Worm (Caenorhabditis elegans): ENCODE measurements around the gene ZK896.5.

The ZK896.5 gene

ce11 chrIV:12896371-12896882 lies 17.0 kb upstream of the ZK896.5 start, which contains the start of gene K08D8.7 (continued):
- TF ChIP-seq lin-38 (GFP tag; IDR thresholded peaks at IDR 0.05): no peak
- no peak for TF ChIP-seq zfp-2 (tag; optimal IDR thresholded peaks at IDR 0.05)
- no peak for TF ChIP-seq aha-1 (tag)
- peak; percentile 23 for TF ChIP-seq dve-1 (tag; optimal IDR thresholded peaks at IDR 0.05; ENCODE audit: insufficient read depth)
- TF ChIP-seq hlh-30 (tag; optimal IDR thresholded peaks at IDR 0.05; ENCODE audit: insufficient read depth): no peak
- TF ChIP-seq mdl-1 (tag; optimal IDR thresholded peaks at IDR 0.05): no peak
- TF ChIP-seq ceh-62 (tag; optimal IDR thresholded peaks at IDR 0.05): no peak
- no peak for TF ChIP-seq gei-8 (GFP tag; optimal IDR thresholded peaks at IDR 0.05)
- no peak for TF ChIP-seq madf-9 (GFP tag; conservative IDR thresholded peaks at IDR 0.05)
- no peak for TF ChIP-seq attf-4 (tag; optimal IDR thresholded peaks at IDR 0.05)
- no peak for TF ChIP-seq nhr-77 (tag; optimal IDR thresholded peaks at IDR 0.05)
- TF ChIP-seq ZK337.2 (GFP tag; IDR thresholded peaks at IDR 0.05): no peak
- TF ChIP-seq lim-7 (GFP tag; IDR thresholded peaks at IDR 0.05): no peak
- peak; percentile 40 for TF ChIP-seq pqm-1 (tag; optimal IDR thresholded peaks at IDR 0.05)
- TF ChIP-seq dmd-9 (GFP tag; IDR thresholded peaks at IDR 0.05): no peak
- TF ChIP-seq mep-1 (tag; optimal IDR thresholded peaks at IDR 0.05): no peak
- no peak for TF ChIP-seq lin-29 (GFP tag; IDR thresholded peaks at IDR 0.05)
- peak; percentile 33; the same call in 1 of the 2 replicates for TF ChIP-seq dmd-6 (GFP tag; IDR thresholded peaks at IDR 0.05)
- TF ChIP-seq F49E8.2 (tag; optimal IDR thresholded peaks at IDR 0.05; ENCODE audit: borderline replicate concordance): no peak
- no peak for TF ChIP-seq zip-11 (GFP tag; IDR thresholded peaks at IDR 0.05)
- no peak for TF ChIP-seq Y48G9A.11 (GFP tag; IDR thresholded peaks at IDR 0.05)
- TF ChIP-seq saeg-2 (GFP tag; IDR thresholded peaks at IDR 0.05): no peak
- no peak for TF ChIP-seq daf-16 (GFP tag; optimal IDR thresholded peaks at IDR 0.05)
- TF ChIP-seq daf-16 (tag; optimal IDR thresholded peaks at IDR 0.05): peak; percentile 24
- no peak for TF ChIP-seq nhr-48 (tag; optimal IDR thresholded peaks at IDR 0.05)
- no peak for TF ChIP-seq zip-2 (tag; optimal IDR thresholded peaks at IDR 0.05)
- no peak for TF ChIP-seq aly-2 (tag; optimal IDR thresholded peaks at IDR 0.05)

- TF ChIP-seq T26A8.4 (GFP tag; IDR thresholded peaks at IDR 0.05) (no peak), ceh-20 (GFP tag; IDR thresholded peaks at IDR 0.05) (no peak)
Observed at ce11 chrIV:12894996-12895395, 15.6 kb upstream of the ZK896.5 start, which contains the start of gene K08D8.11. Gene K08D8.11 (plus strand): TSS chrIV:12895296.

ce11 chrIV:12893166-12893565 lies 13.7 kb upstream of the ZK896.5 start, which contains the start of gene K08D8.12:
Gene K08D8.12 (plus strand): TSS chrIV:12893466.
- no peak for TF ChIP-seq aha-1 (tag)
- TF ChIP-seq ceh-20 (GFP tag; IDR thresholded peaks at IDR 0.05): no peak
- no peak for TF ChIP-seq gei-8 (GFP tag; optimal IDR thresholded peaks at IDR 0.05)
- no peak for TF ChIP-seq lin-1 (GFP tag; IDR thresholded peaks at IDR 0.05)
- no peak for TF ChIP-seq nhr-6 (tag; optimal IDR thresholded peaks at IDR 0.05)
- TF ChIP-seq tag-97 (GFP tag; IDR thresholded peaks at IDR 0.05): no peak
- no peak for TF ChIP-seq dmd-8 (GFP tag; IDR thresholded peaks at IDR 0.05)
- TF ChIP-seq lin-29 (GFP tag; IDR thresholded peaks at IDR 0.05): no peak
- TF ChIP-seq daf-16 (GFP tag; optimal IDR thresholded peaks at IDR 0.05): no peak
- peak; percentile 32 for TF ChIP-seq daf-16 (tag; optimal IDR thresholded peaks at IDR 0.05)
- no peak for TF ChIP-seq sdz-12 (GFP tag; optimal IDR thresholded peaks at IDR 0.05)
- no peak for TF ChIP-seq rbr-2 (tag; optimal IDR thresholded peaks at IDR 0.05)
- TF ChIP-seq dmd-6 (GFP tag; IDR thresholded peaks at IDR 0.05): peak; percentile 20; the same call in 1 of the 2 replicates
- TF ChIP-seq mes-2 (tag; optimal IDR thresholded peaks at IDR 0.05; ENCODE audit: poor library complexity, severe bottlenecking): no peak
- TF ChIP-seq php-3 (GFP tag; IDR thresholded peaks at IDR 0.05): no peak
- no peak for TF ChIP-seq zfp-3 (GFP tag; conservative IDR thresholded peaks at IDR 0.05)
